Fruit fly (Drosophila melanogaster) S2 (cell line): ENCODE measurements around the gene CG43348.

Experiments
- CG8478 ChIP-seq: fragments of >200 bp; optimal IDR thresholded peaks from 2 replicates; lab custom pipeline; 2018
- CTCF ChIP-seq, 2 experiments: fragments of >200 bp; optimal IDR thresholded peaks; 2 replicates each; lab custom pipeline; 2018

DNA sequence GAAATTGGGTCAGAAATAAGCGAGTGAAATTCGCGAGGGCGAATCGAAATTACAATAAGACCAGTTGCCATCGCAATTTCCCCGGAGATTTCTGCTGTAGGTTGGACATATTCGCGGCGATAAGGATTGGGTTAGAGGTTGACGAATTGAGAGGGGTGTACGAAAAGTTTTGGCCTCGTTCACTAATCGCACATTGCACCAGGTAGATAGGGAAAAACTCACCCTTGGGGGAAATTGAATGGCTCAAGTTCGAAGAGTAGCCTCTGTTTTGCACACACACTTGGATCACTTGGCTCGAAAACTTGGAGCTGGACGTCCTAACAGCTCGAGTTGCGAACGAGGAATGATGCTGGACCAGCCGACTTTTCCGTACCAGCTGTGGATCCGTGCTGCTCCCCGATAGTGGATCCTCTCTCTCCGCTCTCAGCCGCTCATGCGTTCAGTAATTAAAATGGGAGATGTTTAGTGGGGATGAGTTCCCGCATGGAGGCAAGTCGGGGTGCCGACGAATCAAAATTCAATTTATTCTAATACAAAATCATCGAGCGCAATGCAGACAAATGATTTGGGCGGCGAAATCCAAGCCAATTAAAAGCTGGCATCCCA lies 35.6 kb upstream of the CG43348 start, which contains the start of gene CG5080:
- TF ChIP-seq CTCF (optimal IDR thresholded peaks at IDR 0.05; lab: Kevin White, UChicago) (no peak), CG8478 (lab: Kevin White, UChicago) (no peak)
